Fruit fly (Drosophila melanogaster) whole organism, wandering third instar larva: ENCODE measurements around the gene Sirt7.

Experiments used
- CrebA ChIP-seq: fragments of 200-800 bp; sonication (Bioruptor generic); optimal IDR thresholded peaks from 2 replicates; lab custom pipeline; 2016; ENCODE audit warnings: missing biosample characterization, mild to moderate bottlenecking, missing genetic modification characterization, borderline replicate concordance
- Dfd ChIP-seq: fragments of >200 bp; optimal IDR thresholded peaks from 2 replicates; lab custom pipeline; 2017; ENCODE audit warnings: missing biosample characterization, missing genetic modification characterization
- OdsH ChIP-seq: fragments of 200-800 bp; sonication (Bioruptor generic); optimal IDR thresholded peaks from 2 replicates; lab custom pipeline; 2016; ENCODE audit warnings: missing biosample characterization, mild to moderate bottlenecking, missing genetic modification characterization
- Rel ChIP-seq, 2 experiments: fragments of 200-800 bp; sonication (Bioruptor generic) in 1 of 2; optimal IDR thresholded peaks; 2 replicates in 1 of 2; 3 replicates in 1 of 2; lab custom pipeline; 2016 to 2019; ENCODE audit warnings: mild to moderate bottlenecking in 2 of 2, missing biosample characterization in 2 of 2, missing genetic modification characterization in 2 of 2, moderate library complexity in 1 of 2
- Sp1 ChIP-seq: fragments of 200-800 bp; sonication (Bioruptor generic); optimal IDR thresholded peaks from 3 replicates; lab custom pipeline; 2019; ENCODE audit warnings: missing biosample characterization, mild to moderate bottlenecking, missing genetic modification characterization, moderate library complexity
- dmrt93B ChIP-seq: fragments of 200-800 bp; sonication (Bioruptor generic); optimal IDR thresholded peaks from 2 replicates; lab custom pipeline; 2018; ENCODE audit warnings: missing biosample characterization, mild to moderate bottlenecking, missing genetic modification characterization
- h ChIP-seq: fragments of 200-800 bp; sonication (Bioruptor generic); optimal IDR thresholded peaks from 3 replicates; lab custom pipeline; 2016; ENCODE audit warnings: missing biosample characterization, mild to moderate bottlenecking, missing genetic modification characterization
- usp ChIP-seq: fragments of >200 bp; optimal IDR thresholded peaks from 2 replicates; lab custom pipeline; 2017; ENCODE audit warnings: missing biosample characterization, missing genetic modification characterization
- woc ChIP-seq: sonication (Bioruptor generic); optimal IDR thresholded peaks from 2 replicates; lab custom pipeline; 2016; ENCODE audit warnings: missing biosample characterization, mild to moderate bottlenecking, missing genetic modification characterization

dm6 chr3R:29087926-29088487, 32.3 kb downstream of the Sirt7 start:
- no peak for TF ChIP-seq Sp1
- TF ChIP-seq OdsH (GFP tag; lab: Kevin White, UChicago): no peak
- TF ChIP-seq CrebA (GFP tag; lab: Kevin White, UChicago): no peak
- TF ChIP-seq usp: no peak
- no peak for TF ChIP-seq woc (GFP tag; lab: Kevin White, UChicago)
- no peak for TF ChIP-seq Rel (GFP tag; optimal IDR thresholded peaks at IDR 0.05; lab: Kevin White, UChicago)
- TF ChIP-seq Rel (tag; optimal IDR thresholded peaks at IDR 0.05; lab: Kevin White, UChicago): no peak
- TF ChIP-seq h (GFP tag; lab: Kevin White, UChicago): peak; percentile 1
- TF ChIP-seq Dfd (GFP tag; lab: Kevin White, UChicago): no peak
- TF ChIP-seq dmrt93B (GFP tag; lab: Kevin White, UChicago): no peak
